Fruit fly (Drosophila melanogaster): Measurements from ENCODE around the gene MED20.

MED20 gene

dm6 chr2L:8030693-8031210 is 41.9 kb downstream of the MED20 start, which contains the start of gene Cka (continued):
- TF ChIP-seq Sox100B (GFP tag; optimal IDR thresholded peaks at IDR 0.05) (no peak), bsh (GFP tag; optimal IDR thresholded peaks at IDR 0.05) (peak in 1 of 2 experiments; percentile 15), NfI (GFP tag; optimal IDR thresholded peaks at IDR 0.05) (peak; percentile 34), CG17359 (tag; optimal IDR thresholded peaks at IDR 0.05) (no peak), CG10565 (GFP tag; optimal IDR thresholded peaks at IDR 0.05) (no peak), HmgZ (tag; optimal IDR thresholded peaks at IDR 0.05) (peak; percentile 72), CG13287 (GFP tag; IDR thresholded peaks at IDR 0.05; ENCODE audit: partially characterized antibody) (0 out of 2 replicates have a peak, but pooled peaks have one; percentile 17), corto (GFP tag; optimal IDR thresholded peaks at IDR 0.05) (no peak), CG9609 (GFP tag; optimal IDR thresholded peaks at IDR 0.05) (no peak), Stat92E (GFP tag; optimal IDR thresholded peaks at IDR 0.05) (no peak), CG10147 (GFP tag; optimal IDR thresholded peaks at IDR 0.05) (peak; percentile 21), nerfin-1 (tag; optimal IDR thresholded peaks at IDR 0.05) (peak; percentile 80), CG7556 (GFP tag; optimal IDR thresholded peaks at IDR 0.05) (no peak), CG4282 (GFP tag; optimal IDR thresholded peaks at IDR 0.05) (peak; percentile 17), Sry-β (GFP tag; optimal IDR thresholded peaks at IDR 0.05) (no peak), CG3726 (GFP tag; IDR thresholded peaks at IDR 0.05) (no peak), vvl (GFP tag; IDR thresholded peaks at IDR 0.05) (peak; percentile 50), CG7372 (GFP tag; IDR thresholded peaks at IDR 0.05) (0 out of 2 replicates have a peak, but pooled peaks have one; percentile 35), CG2120 (GFP tag; optimal IDR thresholded peaks at IDR 0.05) (no peak), gfzf (GFP tag; optimal IDR thresholded peaks at IDR 0.05) (peak; percentile 68), Asciz (GFP tag; optimal IDR thresholded peaks at IDR 0.05) (no peak), CG15073 (GFP tag; optimal IDR thresholded peaks at IDR 0.05) (no peak), gcm (GFP tag; optimal IDR thresholded peaks at IDR 0.05) (peak; percentile 44), CG18262 (tag; optimal IDR thresholded peaks at IDR 0.05) (peak; percentile 1), Nf-YB (GFP tag; optimal IDR thresholded peaks at IDR 0.05) (peak; percentile 75), CG14050 (GFP tag; IDR thresholded peaks at IDR 0.05) (no peak), Poxn (GFP tag; IDR thresholded peaks at IDR 0.05) (no peak), CG17912 (GFP tag; optimal IDR thresholded peaks at IDR 0.05) (no peak), ind (GFP tag; optimal IDR thresholded peaks at IDR 0.05) (no peak), al (GFP tag; IDR thresholded peaks at IDR 0.05) (no peak), CG13894 (tag; optimal IDR thresholded peaks at IDR 0.05) (no peak), CG12236 (GFP tag; optimal IDR thresholded peaks at IDR 0.05) (no peak), Dek (tag; optimal IDR thresholded peaks at IDR 0.05) (no peak), stwl (tag; optimal IDR thresholded peaks at IDR 0.05) (peak; percentile 33), otp (GFP tag; IDR thresholded peaks at IDR 0.05) (peak; percentile 63; the same call in 1 of the 3 replicates), CG12744 (GFP tag; optimal IDR thresholded peaks at IDR 0.05) (no peak), CG32772 (GFP tag; IDR thresholded peaks at IDR 0.05) (no peak), CG14860 (GFP tag; IDR thresholded peaks at IDR 0.05; ENCODE audit: partially characterized antibody) (0 out of 3 replicates have a peak, but pooled peaks have one; percentile 15), CG3065 (GFP tag; optimal IDR thresholded peaks at IDR 0.05) (no peak), CG12071 (GFP tag; optimal IDR thresholded peaks at IDR 0.05) (peak; percentile 59), klu (GFP tag; IDR thresholded peaks at IDR 0.05) (no peak), Hsf (GFP tag; optimal IDR thresholded peaks at IDR 0.05) (no peak), CG10209 (GFP tag; optimal IDR thresholded peaks at IDR 0.05) (no peak), CG17186 (GFP tag; optimal IDR thresholded peaks at IDR 0.05) (peak; percentile 36), Hmx (GFP tag; optimal IDR thresholded peaks at IDR 0.05) (no peak), trh (GFP tag; optimal IDR thresholded peaks at IDR 0.05) (no peak), hb (GFP tag; IDR thresholded peaks at IDR 0.05; ENCODE audit: partially characterized antibody) (no peak), sens (GFP tag) (peak; percentile 41), fd102C (GFP tag; optimal IDR thresholded peaks at IDR 0.05) (no peak)

All from whole organism, embryonic.